Worm (Caenorhabditis elegans) whole organism, early embryonic: ENCODE data around the gene K04F1.8.

Experiments
- F13C5.2 ChIP-seq: sonication (generic microtip); optimal IDR thresholded peaks from 2 replicates; lab custom pipeline; 2017; ENCODE audit warnings: mild to moderate bottlenecking, missing genetic modification characterization, inconsistent platforms, missing compliant biosample characterization
- aly-1 ChIP-seq: sonication (generic microtip); optimal IDR thresholded peaks from 2 replicates; lab custom pipeline; 2016; ENCODE audit warnings: missing genetic modification characterization, missing compliant biosample characterization
- ama-1 ChIP-seq: fragments of 150-350 bp; optimal IDR thresholded peaks from 2 replicates; lab custom pipeline; 2014
- ceh-36 ChIP-seq: sonication (generic microtip); optimal IDR thresholded peaks from 2 replicates; lab custom pipeline; 2016; ENCODE audit warnings: missing genetic modification characterization, inconsistent platforms, missing compliant biosample characterization
- ets-7 ChIP-seq: sonication (generic microtip); optimal IDR thresholded peaks from 2 replicates; lab custom pipeline; 2016; ENCODE audit warnings: missing genotype, missing genetic modification characterization, missing compliant biosample characterization
- hnd-1 ChIP-seq: sonication (generic microtip); optimal IDR thresholded peaks from 2 replicates; lab custom pipeline; 2016; ENCODE audit warnings: missing genetic modification characterization, missing compliant biosample characterization
- pes-1 ChIP-seq: fragments of 200-800 bp; sonication (Bioruptor generic); IDR thresholded peaks from 2 replicates; pipeline ENCODE4 v1.3.6; 2022; ENCODE audit warnings: missing genetic modification reagents, missing genetic modification characterization, missing compliant biosample characterization
- sea-1 ChIP-seq: fragments of 200-800 bp; sonication (Bioruptor generic); conservative IDR thresholded peaks from 2 replicates; pipeline ENCODE4 v1.3.6; 2022; ENCODE audit warnings: missing genetic modification characterization, missing compliant biosample characterization
- tbx-11 ChIP-seq: fragments of 200-800 bp; sonication (Bioruptor generic); IDR thresholded peaks from 2 replicates; pipeline ENCODE4 v1.3.6; 2022; ENCODE audit warnings: missing genetic modification characterization, missing compliant biosample characterization

DNA sequence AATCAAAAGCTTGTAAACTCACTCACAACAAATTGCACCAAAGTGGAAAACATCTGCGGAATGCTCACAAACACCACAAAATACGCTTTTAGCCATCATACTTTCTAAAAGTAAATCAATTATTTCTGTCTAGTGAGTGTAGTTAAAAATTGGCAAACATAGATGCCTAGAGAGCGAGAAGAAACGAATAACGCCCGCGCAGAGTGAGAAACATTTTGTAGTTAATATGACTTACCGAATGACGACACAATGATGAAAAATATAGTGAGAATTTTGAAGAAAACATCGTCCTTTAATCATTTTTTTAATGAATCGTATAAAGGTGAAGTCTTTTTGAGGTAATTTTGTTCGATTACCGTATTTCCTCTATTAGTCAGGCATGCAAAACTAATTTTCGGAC, 37.7 kb upstream of the K04F1.8 start, which contains the start of gene nhr-238:
- TF ChIP-seq pes-1 (GFP tag; lab: Robert Waterston, UW) (no peak), ama-1 (no peak), aly-1 (no peak), ets-7 (tag; lab: Kevin White, UChicago) (no peak), ceh-36 (no peak), hnd-1 (no peak), tbx-11 (GFP tag; lab: Robert Waterston, UW) (no peak), sea-1 (GFP tag; lab: Robert Waterston, UW) (no peak), F13C5.2 (tag; lab: Kevin White, UChicago) (no peak)
